Fruit fly (Drosophila melanogaster) whole organism, embryonic: Measurements from ENCODE around the gene CG6931.

ENCODE experiments used
- ATbp ChIP-seq: fragments of 200-800 bp; sonication (Bioruptor generic); optimal IDR thresholded peaks from 2 replicates; lab custom pipeline; 2017; ENCODE audit warnings: missing biosample characterization, mild to moderate bottlenecking, missing genetic modification characterization, missing genetic modification reagents
- Bgb ChIP-seq: fragments of 200-800 bp; sonication (Bioruptor generic); IDR thresholded peaks from 2 replicates; pipeline ENCODE4 v1.3.6; 2022; ENCODE audit warnings: missing biosample characterization, missing genetic modification characterization; ENCODE audit not compliant: partially characterized antibody
- CG10543 ChIP-seq: fragments of 200-800 bp; sonication (Bioruptor generic); optimal IDR thresholded peaks from 3 replicates; lab custom pipeline; 2017; ENCODE audit warnings: missing biosample characterization, mild to moderate bottlenecking, missing genetic modification characterization, moderate library complexity
- CG12219 ChIP-seq: fragments of 200-800 bp; sonication (Bioruptor generic); optimal IDR thresholded peaks from 3 replicates; lab custom pipeline; 2018; ENCODE audit warnings: missing biosample characterization, mild to moderate bottlenecking, missing genetic modification characterization
- CG12391 ChIP-seq: fragments of 200-800 bp; sonication (Bioruptor generic); optimal IDR thresholded peaks from 3 replicates; lab custom pipeline; 2018; ENCODE audit warnings: missing biosample characterization, mild to moderate bottlenecking, missing genetic modification characterization, moderate library complexity
- CG14050 ChIP-seq: fragments of 200-800 bp; sonication (Bioruptor generic); IDR thresholded peaks from 3 replicates; pipeline ENCODE4 v1.3.6; 2022; ENCODE audit warnings: missing biosample characterization, missing genetic modification characterization
- CG17568 ChIP-seq: fragments of 200-800 bp; sonication (Bioruptor generic); optimal IDR thresholded peaks from 2 replicates; lab custom pipeline; 2018; ENCODE audit warnings: missing biosample characterization, mild to moderate bottlenecking, missing genetic modification characterization, moderate library complexity
- CG18011 ChIP-seq: fragments of 200-800 bp; sonication (Bioruptor generic); optimal IDR thresholded peaks from 2 replicates; lab custom pipeline; 2017; ENCODE audit warnings: missing biosample characterization, missing genetic modification characterization, mild to moderate bottlenecking, moderate library complexity, missing genotype
- CG2875 ChIP-seq: fragments of 200-800 bp; sonication (Bioruptor generic); optimal IDR thresholded peaks from 2 replicates; lab custom pipeline; 2017; ENCODE audit warnings: missing biosample characterization, mild to moderate bottlenecking, missing genetic modification characterization, missing genetic modification reagents
- CG31224 ChIP-seq: fragments of 200-800 bp; sonication (Bioruptor generic); IDR thresholded peaks from 2 replicates; pipeline ENCODE4 v1.3.6; 2022; ENCODE audit warnings: missing biosample characterization, missing genetic modification characterization
- CG31388 ChIP-seq: fragments of 200-800 bp; sonication (Bioruptor generic); optimal IDR thresholded peaks from 2 replicates; lab custom pipeline; 2016; ENCODE audit warnings: missing biosample characterization, missing genetic modification characterization
- CG32772 ChIP-seq: fragments of 200-800 bp; sonication (Bioruptor generic); IDR thresholded peaks from 2 replicates; pipeline ENCODE4 v1.3.6; 2022; ENCODE audit warnings: missing biosample characterization, missing genetic modification characterization
- CG34376 ChIP-seq: fragments of 200-800 bp; sonication (Bioruptor generic); optimal IDR thresholded peaks from 2 replicates; lab custom pipeline; 2018; ENCODE audit warnings: missing biosample characterization, mild to moderate bottlenecking, missing genetic modification characterization
- CG4424 ChIP-seq: fragments of 200-800 bp; sonication (Bioruptor generic); optimal IDR thresholded peaks from 3 replicates; lab custom pipeline; 2016; ENCODE audit warnings: missing biosample characterization, missing genetic modification characterization
- CG8281 ChIP-seq: fragments of 200-800 bp; sonication (Bioruptor generic); optimal IDR thresholded peaks from 2 replicates; lab custom pipeline; 2018; ENCODE audit warnings: missing biosample characterization, mild to moderate bottlenecking, missing genetic modification characterization, moderate library complexity
- CG8765 ChIP-seq: fragments of 200-800 bp; sonication (Bioruptor generic); IDR thresholded peaks from 2 replicates; pipeline ENCODE4 v1.3.6; 2022; ENCODE audit warnings: missing biosample characterization, missing genetic modification characterization
- CG8924 ChIP-seq: fragments of 200-800 bp; optimal IDR thresholded peaks from 3 replicates; lab custom pipeline; 2019; ENCODE audit warnings: missing biosample characterization, mild to moderate bottlenecking, missing genetic modification characterization, moderate library complexity
- CoRest ChIP-seq: fragments of 200-800 bp; sonication (Bioruptor generic); optimal IDR thresholded peaks from 3 replicates; lab custom pipeline; 2018; ENCODE audit warnings: missing biosample characterization, mild to moderate bottlenecking, missing genetic modification characterization, moderate library complexity
- D ChIP-seq, 2 experiments: fragments of 200-800 bp in 1 of 2; fragments of >200 bp in 1 of 2; sonication (Bioruptor generic) in 1 of 2; optimal IDR thresholded peaks; 2 replicates in 1 of 2; 3 replicates in 1 of 2; lab custom pipeline; 2017; ENCODE audit warnings: mild to moderate bottlenecking in 1 of 2, missing biosample characterization in 1 of 2, missing genetic modification characterization in 1 of 2, missing genetic modification reagents in 1 of 2
- Deaf1 ChIP-seq: fragments of 200-800 bp; optimal IDR thresholded peaks from 3 replicates; lab custom pipeline; 2019; ENCODE audit warnings: missing biosample characterization, mild to moderate bottlenecking, missing genetic modification characterization, moderate library complexity
- Fer1 ChIP-seq: fragments of 200-800 bp; sonication (Bioruptor generic); optimal IDR thresholded peaks from 2 replicates; lab custom pipeline; 2017; ENCODE audit warnings: missing biosample characterization, mild to moderate bottlenecking, missing genetic modification characterization
- HLHmδ ChIP-seq: fragments of 200-800 bp; sonication (Bioruptor generic); optimal IDR thresholded peaks from 2 replicates; lab custom pipeline; 2018; ENCODE audit warnings: missing biosample characterization, mild to moderate bottlenecking, missing genetic modification characterization, moderate library complexity
- Hand ChIP-seq: fragments of 200-800 bp; sonication (Bioruptor generic); optimal IDR thresholded peaks from 2 replicates; lab custom pipeline; 2017; ENCODE audit warnings: mild to moderate bottlenecking, missing biosample characterization, missing genetic modification reagents, missing genetic modification characterization
- Hr3 ChIP-seq: fragments of 200-800 bp; sonication (Bioruptor generic); optimal IDR thresholded peaks from 3 replicates; lab custom pipeline; 2016; ENCODE audit warnings: missing biosample characterization, missing genetic modification characterization
- MBD-R2 ChIP-seq: fragments of 200-800 bp; sonication (Bioruptor generic); IDR thresholded peaks from 2 replicates; pipeline ENCODE4 v1.3.6; 2022; ENCODE audit warnings: missing biosample characterization, missing genetic modification characterization
- Myb ChIP-seq: fragments of 200-800 bp; sonication (Bioruptor generic); optimal IDR thresholded peaks from 2 replicates; lab custom pipeline; 2016; ENCODE audit warnings: missing biosample characterization, missing genetic modification characterization
- Pdp1 ChIP-seq, 2 experiments: fragments of 200-800 bp; sonication (Bioruptor generic); optimal IDR thresholded peaks; 3 replicates each; lab custom pipeline; 2016; ENCODE audit warnings: missing biosample characterization in 2 of 2, missing genetic modification characterization in 2 of 2, mild to moderate bottlenecking in 1 of 2, moderate library complexity in 1 of 2
- Poxn ChIP-seq: fragments of 200-800 bp; sonication (Bioruptor generic); IDR thresholded peaks from 2 replicates; pipeline ENCODE4 v1.3.6; 2022; ENCODE audit warnings: missing biosample characterization, missing genetic modification characterization
- bigmax ChIP-seq: fragments of 200-800 bp; sonication (Bioruptor generic); optimal IDR thresholded peaks from 2 replicates; lab custom pipeline; 2018; ENCODE audit warnings: missing biosample characterization, mild to moderate bottlenecking, missing genetic modification characterization
- cad ChIP-seq: fragments of >200 bp; optimal IDR thresholded peaks from 2 replicates; lab custom pipeline; 2017; ENCODE audit warnings: missing biosample characterization, missing genetic modification characterization
- chif ChIP-seq, 2 experiments: fragments of 200-800 bp; sonication (Bioruptor generic); optimal IDR thresholded peaks; 3 replicates each; lab custom pipeline; 2016; ENCODE audit warnings: missing biosample characterization in 2 of 2, missing genetic modification characterization in 2 of 2
- dysf ChIP-seq: fragments of 200-800 bp; sonication (Bioruptor generic); IDR thresholded peaks from 3 replicates; pipeline ENCODE4 v1.3.6; 2022; ENCODE audit warnings: missing biosample characterization, missing genetic modification characterization
- exex ChIP-seq: fragments of 200-800 bp; sonication (Bioruptor generic); optimal IDR thresholded peaks from 4 replicates; lab custom pipeline; 2018; ENCODE audit warnings: missing biosample characterization, mild to moderate bottlenecking, missing genetic modification characterization, moderate library complexity
- fd64A ChIP-seq: fragments of 200-800 bp; sonication (Bioruptor generic); optimal IDR thresholded peaks from 3 replicates; lab custom pipeline; 2018; ENCODE audit warnings: missing biosample characterization, mild to moderate bottlenecking, missing genetic modification characterization
- ftz-f1 ChIP-seq: fragments of 200-800 bp; sonication (Bioruptor generic); optimal IDR thresholded peaks from 2 replicates; lab custom pipeline; 2016; ENCODE audit warnings: missing biosample characterization, missing genetic modification characterization
- gt ChIP-seq: fragments of 200-800 bp; sonication (Bioruptor generic); IDR thresholded peaks from 2 replicates; pipeline ENCODE4 v1.3.6; 2022; ENCODE audit warnings: missing biosample characterization, missing genetic modification characterization
- lilli ChIP-seq: fragments of 200-800 bp; sonication (Bioruptor generic); optimal IDR thresholded peaks from 3 replicates; lab custom pipeline; 2016; ENCODE audit warnings: missing biosample characterization, missing genetic modification characterization
- lmd ChIP-seq: fragments of 200-800 bp; sonication (Bioruptor generic); IDR thresholded peaks from 2 replicates; pipeline ENCODE4 v1.3.6; 2022; ENCODE audit warnings: missing biosample characterization, missing genetic modification characterization
- nerfin-1 ChIP-seq: fragments of 200-800 bp; sonication (Bioruptor generic); optimal IDR thresholded peaks from 3 replicates; lab custom pipeline; 2019; ENCODE audit warnings: missing biosample characterization, mild to moderate bottlenecking, missing genetic modification characterization, moderate library complexity
- nmo ChIP-seq: fragments of 200-800 bp; sonication (Bioruptor generic); optimal IDR thresholded peaks from 2 replicates; lab custom pipeline; 2018; ENCODE audit warnings: missing biosample characterization, mild to moderate bottlenecking, missing genetic modification characterization, moderate library complexity
- onecut ChIP-seq: fragments of 200-800 bp; sonication (Bioruptor generic); IDR thresholded peaks from 2 replicates; pipeline ENCODE4 v1.3.6; 2022; ENCODE audit warnings: missing biosample characterization, missing genetic modification characterization
- sens ChIP-seq: fragments of 200-800 bp; sonication (Bioruptor generic); peaks from one replicate; lab custom pipeline; 2016; ENCODE audit warnings: missing biosample characterization, missing genetic modification characterization
- sr ChIP-seq: fragments of 200-800 bp; sonication (Bioruptor generic); IDR thresholded peaks from 3 replicates; pipeline ENCODE4 v1.3.6; 2022; ENCODE audit warnings: missing biosample characterization, missing genetic modification characterization
- sug ChIP-seq: fragments of 200-800 bp; optimal IDR thresholded peaks from 2 replicates; lab custom pipeline; 2019; ENCODE audit warnings: missing biosample characterization, mild to moderate bottlenecking, missing genetic modification characterization, moderate library complexity
- tap ChIP-seq: fragments of 200-800 bp; optimal IDR thresholded peaks from 3 replicates; lab custom pipeline; 2019; ENCODE audit warnings: missing biosample characterization, mild to moderate bottlenecking, missing genetic modification characterization, moderate library complexity
- yki ChIP-seq: fragments of >200 bp; optimal IDR thresholded peaks from 3 replicates; lab custom pipeline; 2018
- z ChIP-seq: fragments of 200-800 bp; sonication (Bioruptor generic); IDR thresholded peaks from 3 replicates; pipeline ENCODE4 v1.3.6; 2022; ENCODE audit warnings: missing biosample characterization, missing genetic modification characterization

CG6931 gene

DNA sequence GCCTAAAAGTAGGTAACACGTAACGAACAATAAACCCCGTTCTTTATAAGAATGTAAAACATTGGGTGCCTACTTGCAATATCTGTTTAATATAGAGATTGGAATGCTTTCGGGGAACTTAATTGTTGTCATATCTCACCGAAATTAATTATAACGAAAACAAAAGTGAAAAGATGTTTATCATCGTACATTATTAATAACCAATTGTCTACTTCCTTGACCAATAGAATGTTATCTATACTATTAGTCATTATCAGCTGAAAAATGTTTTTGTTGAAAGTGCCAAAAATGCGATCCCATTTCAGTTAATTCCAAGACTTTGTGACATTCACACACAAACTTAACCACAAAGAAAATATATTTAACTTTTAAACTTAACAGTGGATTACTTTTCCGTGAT lies 36.8 kb upstream of the CG6931 start, which contains the start of gene CG7248:
CG7248 (plus strand) TSS at position 301 of the 400 bp plus-strand sequence.
- TF ChIP-seq CG12391 (no peak), exex (tag; lab: Kevin White, UChicago) (peak; percentile 70)

dm6 chr3L:11957669-11958333 lies 32.7 kb upstream of the CG6931 start, which contains the start of the genes CG11570 and CG43294:
Gene CG11570, minus strand, starts transcription at chr3L:11957769.
Gene CG43294, plus strand, starts transcription at chr3L:11958283.
- no peak for TF ChIP-seq tap
- no peak for TF ChIP-seq Fer1 (GFP tag; lab: Kevin White, UChicago)
- no peak for TF ChIP-seq CG2875 (GFP tag; lab: Kevin White, UChicago)
- no peak for TF ChIP-seq CG31388 (GFP tag; lab: Kevin White, UChicago)
- TF ChIP-seq fd64A (GFP tag; lab: Kevin White, UChicago), result no peak
- TF ChIP-seq chif (GFP tag; optimal IDR thresholded peaks at IDR 0.05; lab: Kevin White, UChicago), result no peak
- no peak for TF ChIP-seq Myb (GFP tag; lab: Kevin White, UChicago)
- no peak for TF ChIP-seq sr (GFP tag; lab: Robert Waterston, UW)
- TF ChIP-seq lilli (GFP tag; lab: Kevin White, UChicago), result no peak
- TF ChIP-seq CG18011 (GFP tag; lab: Kevin White, UChicago), result no peak
- TF ChIP-seq CG8281 (tag; lab: Kevin White, UChicago), result no peak
- TF ChIP-seq CG12219 (GFP tag; lab: Kevin White, UChicago), result no peak
- TF ChIP-seq yki (lab: Kevin White, UChicago), result no peak
- TF ChIP-seq CoRest (tag; lab: Kevin White, UChicago), result no peak
- TF ChIP-seq CG31224 (GFP tag; lab: Robert Waterston, UW), result no peak

DNA sequence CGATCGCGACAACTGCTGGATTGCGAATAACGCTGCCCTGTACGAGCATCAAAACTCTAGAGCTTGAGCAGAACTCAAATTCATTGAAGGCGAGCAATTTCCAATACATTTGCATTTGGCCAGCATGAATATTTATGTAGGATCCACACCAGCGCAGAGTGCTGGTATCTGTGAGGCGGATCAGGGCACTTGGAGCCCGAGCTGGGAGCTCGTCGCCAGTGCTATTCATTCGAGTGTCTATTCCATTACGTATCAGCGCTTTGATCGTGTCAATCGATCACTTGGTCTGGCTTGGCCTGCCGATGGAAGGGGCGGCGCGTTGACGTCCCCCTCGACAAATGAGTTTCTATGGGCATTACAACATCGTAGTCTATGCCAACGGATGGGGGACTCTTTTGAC lies 24.4 kb upstream of the CG6931 start, which contains the start of gene prc:
prc (minus strand) TSS at position 28 of the 400 bp plus-strand sequence.
- no peak for TF ChIP-seq Hand
- TF ChIP-seq Poxn (GFP tag; lab: Robert Waterston, UW), result no peak
- TF ChIP-seq CG32772 (GFP tag; lab: Robert Waterston, UW), result no peak
- no peak for TF ChIP-seq CG14050 (GFP tag; lab: Robert Waterston, UW)
- peak in 1 of 2 experiments; percentile 49 for TF ChIP-seq Pdp1 (GFP tag; optimal IDR thresholded peaks at IDR 0.05; lab: Kevin White, UChicago)
- no peak for TF ChIP-seq CG18011 (GFP tag; lab: Kevin White, UChicago)
- TF ChIP-seq CG8765 (GFP tag; lab: Robert Waterston, UW), result no peak
- TF ChIP-seq dysf (GFP tag; lab: Robert Waterston, UW), result 0 out of 3 replicates have a peak, but pooled peaks have one; percentile 25
- TF ChIP-seq cad (GFP tag; lab: Kevin White, UChicago), result no peak
- TF ChIP-seq CG10543, result peak; percentile 53
- no peak for TF ChIP-seq CG4424 (GFP tag; lab: Kevin White, UChicago)
- TF ChIP-seq ATbp (GFP tag; lab: Kevin White, UChicago), result no peak
- no peak for TF ChIP-seq D (optimal IDR thresholded peaks at IDR 0.05; lab: Kevin White, UChicago)
- TF ChIP-seq D (GFP tag; optimal IDR thresholded peaks at IDR 0.05; lab: Kevin White, UChicago), result no peak
- TF ChIP-seq nerfin-1 (tag; lab: Kevin White, UChicago), result no peak
- TF ChIP-seq CG8924 (tag; lab: Kevin White, UChicago), result no peak
- TF ChIP-seq sens (GFP tag; lab: Kevin White, UChicago), result peak; percentile 21
- TF ChIP-seq onecut (GFP tag; lab: Robert Waterston, UW), result no peak
- no peak for TF ChIP-seq Hr3
- TF ChIP-seq ftz-f1, result no peak
- no peak for TF ChIP-seq Deaf1
- TF ChIP-seq sug, result peak; percentile 22
- no peak for TF ChIP-seq gt (GFP tag; lab: Robert Waterston, UW)
- no peak for TF ChIP-seq MBD-R2 (GFP tag; lab: Robert Waterston, UW)
- no peak for TF ChIP-seq Bgb (GFP tag; lab: Robert Waterston, UW)
- no peak for TF ChIP-seq HLHmδ (GFP tag; lab: Kevin White, UChicago)
- no peak for TF ChIP-seq z (GFP tag; lab: Robert Waterston, UW)
- TF ChIP-seq bigmax (GFP tag; lab: Kevin White, UChicago), result no peak
- TF ChIP-seq CG34376 (GFP tag; lab: Kevin White, UChicago), result peak; percentile 62
- no peak for TF ChIP-seq nmo
- no peak for TF ChIP-seq lmd (GFP tag; lab: Robert Waterston, UW)
- no peak for TF ChIP-seq CG17568 (GFP tag; lab: Kevin White, UChicago)
